Worm (Caenorhabditis elegans) whole organism, early embryonic: Measurements from ENCODE around the gene C45H4.18.

Source experiments
- ama-1 ChIP-seq: fragments of 150-350 bp; optimal IDR thresholded peaks from 2 replicates; lab custom pipeline; 2014
- flt-1 ChIP-seq: fragments of 200-800 bp; sonication (Bioruptor generic); IDR thresholded peaks from 2 replicates; pipeline ENCODE4 v1.3.6; 2022; ENCODE audit warnings: missing genetic modification characterization, missing compliant biosample characterization
- tbx-37 ChIP-seq: fragments of 200-800 bp; sonication (Bioruptor generic); conservative IDR thresholded peaks from 2 replicates; pipeline ENCODE4 v1.3.6; 2022; ENCODE audit warnings: missing genetic modification reagents, missing genetic modification characterization, missing compliant biosample characterization

ce11 chrV:2166679-2167078 lies 8.7 kb upstream of the C45H4.18 start, which contains the start of gene srbc-19:
- no peak for TF ChIP-seq ama-1 (lab: Kevin White, UChicago)
- TF ChIP-seq tbx-37 (GFP tag; lab: Robert Waterston, UW): no peak
- TF ChIP-seq flt-1 (GFP tag; lab: Robert Waterston, UW): no peak
